Fruit fly (Drosophila melanogaster): Measurements from ENCODE around the gene CG17712.

DNA sequence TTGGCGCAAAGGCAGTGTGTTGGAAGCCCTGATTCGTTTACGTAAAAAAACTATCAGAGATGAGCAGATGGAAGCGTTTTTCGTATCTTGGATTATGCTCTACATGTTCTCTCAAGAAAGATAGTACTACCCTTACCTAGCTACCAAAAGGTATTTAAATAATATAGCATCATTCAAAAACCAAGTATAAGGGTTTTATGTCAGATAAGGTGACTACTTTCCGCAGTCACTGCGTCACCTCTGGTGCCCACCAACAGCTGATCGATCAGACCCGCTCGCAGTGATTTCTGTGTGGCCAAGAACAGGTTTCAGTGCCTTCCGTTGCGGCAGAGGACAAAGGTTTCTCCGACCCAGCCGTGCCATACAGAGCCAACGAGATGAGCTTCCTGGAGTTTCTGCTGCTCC lies 22.3 kb downstream of the CG17712 start, which contains the start of the genes Eno and CG31937:
- TF ChIP-seq Blimp-1 (GFP tag; optimal IDR thresholded peaks at IDR 0.05) (no peak), Sox102F (GFP tag; optimal IDR thresholded peaks at IDR 0.05) (peak; percentile 64), CG7368 (GFP tag; optimal IDR thresholded peaks at IDR 0.05) (peak; percentile 7), net (GFP tag; optimal IDR thresholded peaks at IDR 0.05) (peak; percentile 57), Gug (GFP tag; IDR thresholded peaks at IDR 0.05) (peak; percentile 49), pdm3 (GFP tag; optimal IDR thresholded peaks at IDR 0.05) (peak; percentile 76), CG6808 (GFP tag; optimal IDR thresholded peaks at IDR 0.05) (peak; percentile 42), CG3032 (tag; optimal IDR thresholded peaks at IDR 0.05) (peak; percentile 54), CG31627 (GFP tag; optimal IDR thresholded peaks at IDR 0.05) (peak; percentile 51), CG34406 (GFP tag; optimal IDR thresholded peaks at IDR 0.05) (peak; percentile 19), fd59A (GFP tag; optimal IDR thresholded peaks at IDR 0.05) (no peak), Eip93F (GFP tag; optimal IDR thresholded peaks at IDR 0.05) (no peak), CG11902 (GFP tag; optimal IDR thresholded peaks at IDR 0.05) (no peak)

Data from whole organism, prepupa.